Worm (Caenorhabditis elegans) whole organism, L3 larva: ENCODE results near the gene W02H3.1.
A peak's percentile ranks its signal among the peaks of the same experiment; 100 is the strongest.

Experiments used
- R02D3.7 ChIP-seq: fragments of 150-350 bp; optimal IDR thresholded peaks from 2 replicates; lab custom pipeline; 2014; ENCODE audit warnings: missing biosample characterization, missing genetic modification characterization
- ZK546.5 ChIP-seq: sonication (generic microtip); optimal IDR thresholded peaks from 2 replicates; lab custom pipeline; 2017; ENCODE audit warnings: missing biosample characterization, missing genetic modification characterization
- aly-2 ChIP-seq: fragments of 150-350 bp; optimal IDR thresholded peaks from 2 replicates; lab custom pipeline; 2014; ENCODE audit warnings: missing biosample characterization, missing genetic modification characterization
- ama-1 ChIP-seq: fragments of 150-350 bp; optimal IDR thresholded peaks from 2 replicates; lab custom pipeline; 2018
- ceh-16 ChIP-seq: sonication (generic microtip); optimal IDR thresholded peaks from 2 replicates; lab custom pipeline; 2017; ENCODE audit warnings: missing biosample characterization, missing genetic modification characterization
- ceh-28 ChIP-seq: fragments of 150-350 bp; optimal IDR thresholded peaks from 2 replicates; lab custom pipeline; 2014; ENCODE audit warnings: missing biosample characterization, missing genetic modification reagents, missing genetic modification characterization
- ceh-82 ChIP-seq: fragments of 150-350 bp; optimal IDR thresholded peaks from 2 replicates; lab custom pipeline; 2014; ENCODE audit warnings: missing biosample characterization, missing genetic modification characterization
- ceh-9 ChIP-seq: sonication (generic microtip); optimal IDR thresholded peaks from 2 replicates; lab custom pipeline; 2018; ENCODE audit warnings: missing biosample characterization, missing genetic modification characterization
- daf-12 ChIP-seq: fragments of 150-350 bp; optimal IDR thresholded peaks from 2 replicates; lab custom pipeline; 2014; ENCODE audit warnings: missing biosample characterization, missing genetic modification reagents, missing genetic modification characterization
- egl-27 ChIP-seq: sonication (generic microtip); optimal IDR thresholded peaks from 4 replicates; lab custom pipeline; 2017; ENCODE audit warnings: missing biosample characterization, missing genetic modification reagents, missing genetic modification characterization
- egl-5 ChIP-seq: fragments of 150-350 bp; optimal IDR thresholded peaks from 2 replicates; lab custom pipeline; 2017; ENCODE audit warnings: missing biosample characterization, missing genetic modification reagents, missing genetic modification characterization, inconsistent platforms
- elt-1 ChIP-seq: fragments of 150-350 bp; optimal IDR thresholded peaks from 2 replicates; lab custom pipeline; 2014; ENCODE audit warnings: missing biosample characterization, missing genetic modification characterization
- elt-2 ChIP-seq: sonication (generic microtip); optimal IDR thresholded peaks from 2 replicates; lab custom pipeline; 2016; ENCODE audit warnings: missing genetic modification reagents, mild to moderate bottlenecking, missing genetic modification characterization, missing compliant biosample characterization
- elt-3 ChIP-seq, 3 experiments: fragments of 150-350 bp in 1 of 3; sonication (generic microtip) in 2 of 3; optimal IDR thresholded peaks; 2 replicates in 2 of 3; 4 replicates in 1 of 3; lab custom pipeline; 2014 to 2017; ENCODE audit warnings: missing biosample characterization in 3 of 3, missing genetic modification characterization in 3 of 3
- eor-1 ChIP-seq, 2 experiments: fragments of 150-350 bp; optimal IDR thresholded peaks; 2 replicates each; lab custom pipeline; 2014 to 2018; ENCODE audit warnings: missing biosample characterization in 2 of 2, missing genetic modification characterization in 2 of 2
- fkh-10 ChIP-seq: sonication (generic microtip); optimal IDR thresholded peaks from 2 replicates; lab custom pipeline; 2017; ENCODE audit warnings: missing biosample characterization, missing genetic modification reagents, missing genetic modification characterization
- fkh-2 ChIP-seq: fragments of 150-350 bp; optimal IDR thresholded peaks from 2 replicates; lab custom pipeline; 2014; ENCODE audit warnings: missing biosample characterization, missing genetic modification reagents, missing genetic modification characterization
- fos-1 ChIP-seq: fragments of 150-350 bp; optimal IDR thresholded peaks from 2 replicates; lab custom pipeline; 2014; ENCODE audit warnings: missing biosample characterization, missing genetic modification characterization
- hmg-11 ChIP-seq: sonication (generic microtip); optimal IDR thresholded peaks from 2 replicates; lab custom pipeline; 2016; ENCODE audit warnings: missing genetic modification characterization, missing compliant biosample characterization
- jun-1 ChIP-seq: fragments of 150-350 bp; optimal IDR thresholded peaks from 2 replicates; lab custom pipeline; 2014; ENCODE audit warnings: missing biosample characterization, missing genetic modification reagents, missing genetic modification characterization
- lin-15B ChIP-seq: fragments of 150-350 bp; optimal IDR thresholded peaks from 2 replicates; lab custom pipeline; 2014; ENCODE audit warnings: missing biosample characterization, missing genetic modification characterization
- lin-39 ChIP-seq: fragments of 150-350 bp; optimal IDR thresholded peaks from 2 replicates; lab custom pipeline; 2018; ENCODE audit warnings: missing biosample characterization, missing genetic modification reagents, missing genetic modification characterization
- lsy-12 ChIP-seq: sonication (generic microtip); optimal IDR thresholded peaks from 2 replicates; lab custom pipeline; 2016; ENCODE audit warnings: mild to moderate bottlenecking, missing genetic modification characterization, missing compliant biosample characterization
- mdl-1 ChIP-seq: fragments of 150-350 bp; optimal IDR thresholded peaks from 2 replicates; lab custom pipeline; 2014; ENCODE audit warnings: missing biosample characterization, missing genetic modification characterization
- mml-1 ChIP-seq: fragments of 150-350 bp; sonication (generic microtip); optimal IDR thresholded peaks from 3 replicates; lab custom pipeline; 2014; ENCODE audit warnings: missing biosample characterization, missing genetic modification characterization
- nfya-1 ChIP-seq: sonication (generic microtip); optimal IDR thresholded peaks from 2 replicates; lab custom pipeline; 2017; ENCODE audit warnings: missing genetic modification characterization, mild to moderate bottlenecking, missing compliant biosample characterization, antibody characterized with exemption, moderate library complexity; ENCODE audit not compliant: insufficient read depth
- nhr-11 ChIP-seq: fragments of 150-350 bp; optimal IDR thresholded peaks from 2 replicates; lab custom pipeline; 2014; ENCODE audit warnings: missing biosample characterization, missing genetic modification characterization
- nhr-12 ChIP-seq: fragments of 150-350 bp; optimal IDR thresholded peaks from 2 replicates; lab custom pipeline; 2014; ENCODE audit warnings: missing biosample characterization, missing genetic modification characterization
- nhr-23 ChIP-seq: fragments of 150-350 bp; optimal IDR thresholded peaks from 2 replicates; lab custom pipeline; 2014; ENCODE audit warnings: missing biosample characterization, missing genetic modification reagents, missing genetic modification characterization
- nhr-237 ChIP-seq: fragments of 150-350 bp; optimal IDR thresholded peaks from 2 replicates; lab custom pipeline; 2014; ENCODE audit warnings: missing biosample characterization, missing genetic modification characterization
- nhr-25 ChIP-seq: sonication (generic microtip); optimal IDR thresholded peaks from 2 replicates; lab custom pipeline; 2017; ENCODE audit warnings: missing biosample characterization, missing genetic modification characterization
- nhr-28 ChIP-seq: fragments of 150-350 bp; optimal IDR thresholded peaks from 2 replicates; lab custom pipeline; 2014; ENCODE audit warnings: missing biosample characterization, missing genetic modification characterization
- nhr-43 ChIP-seq: sonication (generic microtip); optimal IDR thresholded peaks from 2 replicates; lab custom pipeline; 2016; ENCODE audit warnings: mild to moderate bottlenecking, missing genetic modification characterization, missing compliant biosample characterization; ENCODE audit not compliant: poor library complexity, severe bottlenecking
- nhr-67 ChIP-seq: fragments of 150-350 bp; optimal IDR thresholded peaks from 2 replicates; lab custom pipeline; 2014; ENCODE audit warnings: missing biosample characterization, missing genetic modification characterization
- nhr-76 ChIP-seq: fragments of 150-350 bp; sonication (generic microtip); optimal IDR thresholded peaks from 5 replicates; lab custom pipeline; 2014; ENCODE audit warnings: missing biosample characterization, missing genetic modification characterization
- nhr-77 ChIP-seq: fragments of 150-350 bp; optimal IDR thresholded peaks from 2 replicates; lab custom pipeline; 2014; ENCODE audit warnings: missing biosample characterization, missing genetic modification characterization
- pha-4 ChIP-seq: fragments of 150-350 bp; optimal IDR thresholded peaks from 2 replicates; lab custom pipeline; 2014; ENCODE audit warnings: missing biosample characterization, missing genetic modification reagents, missing genetic modification characterization
- pqm-1 ChIP-seq: fragments of 150-350 bp; optimal IDR thresholded peaks from 2 replicates; lab custom pipeline; 2017; ENCODE audit warnings: missing biosample characterization, missing genetic modification characterization, inconsistent platforms
- sea-2 ChIP-seq: fragments of 150-350 bp; sonication (generic microtip); optimal IDR thresholded peaks from 4 replicates; lab custom pipeline; 2014; ENCODE audit warnings: missing biosample characterization, missing genetic modification reagents, missing genetic modification characterization
- skn-1 ChIP-seq: fragments of 150-350 bp; optimal IDR thresholded peaks from 2 replicates; lab custom pipeline; 2014; ENCODE audit warnings: missing biosample characterization, missing genetic modification characterization
- snpc-4 ChIP-seq: fragments of 150-350 bp; optimal IDR thresholded peaks from 2 replicates; lab custom pipeline; 2014; ENCODE audit warnings: missing biosample characterization, missing genetic modification characterization
- tbx-2 ChIP-seq: sonication (generic microtip); optimal IDR thresholded peaks from 2 replicates; lab custom pipeline; 2016; ENCODE audit warnings: mild to moderate bottlenecking, missing genetic modification characterization, missing compliant biosample characterization
- zag-1 ChIP-seq: fragments of 150-350 bp; optimal IDR thresholded peaks from 2 replicates; lab custom pipeline; 2014; ENCODE audit warnings: missing biosample characterization, missing genetic modification characterization
- ztf-11 ChIP-seq: fragments of 150-350 bp; optimal IDR thresholded peaks from 2 replicates; lab custom pipeline; 2014; ENCODE audit warnings: missing biosample characterization, missing genetic modification characterization
- ztf-4 ChIP-seq: fragments of 150-350 bp; optimal IDR thresholded peaks from 2 replicates; lab custom pipeline; 2014; ENCODE audit warnings: missing biosample characterization, missing genetic modification characterization

W02H3.1 gene

ce11 chrX:11076491-11076890 lies 28.8 kb downstream of the W02H3.1 start, which contains the start of gene W04G3.12:
W04G3.12 (minus strand) TSS chrX:11076801.
- no peak for TF ChIP-seq hmg-11 (tag; lab: Kevin White, UChicago)
- no peak for TF ChIP-seq nhr-43 (tag; lab: Kevin White, UChicago)

- TF ChIP-seq nhr-237 (no peak), lin-39 (no peak), skn-1 (no peak), mml-1 (tag; lab: Kevin White, UChicago) (no peak), fkh-10 (no peak), ZK546.5 (tag; lab: Kevin White, UChicago) (no peak), hmg-11 (tag; lab: Kevin White, UChicago) (no peak), snpc-4 (no peak), mdl-1 (tag; lab: Kevin White, UChicago) (no peak), sea-2 (no peak), nhr-76 (tag; lab: Kevin White, UChicago) (no peak), egl-27 (tag; lab: Kevin White, UChicago) (no peak), egl-5 (no peak), fkh-2 (no peak), zag-1 (no peak), R02D3.7 (no peak), daf-12 (no peak), ceh-82 (no peak), lsy-12 (no peak)
Measured at ce11 chrX:11073358-11073757, 31.9 kb downstream of the W02H3.1 start, which contains the start of gene W04G3.5. W04G3.5 (plus strand) TSS chrX:11073658.

ce11 chrX:11072701-11073100 lies 32.6 kb downstream of the W02H3.1 start:
- TF ChIP-seq nfya-1 (peak; percentile 10), pha-4 (tag; lab: Kevin White, UChicago) (no peak)

ce11 chrX:11068334-11068733 lies 36.9 kb downstream of the W02H3.1 start, which contains the start of gene apt-9:
apt-9 (plus strand) TSS chrX:11068527.
- TF ChIP-seq ztf-11 (tag; lab: Kevin White, UChicago): no peak
- no peak for TF ChIP-seq nhr-43 (tag; lab: Kevin White, UChicago)
- TF ChIP-seq R02D3.7: no peak
- TF ChIP-seq jun-1 (tag; lab: Kevin White, UChicago): no peak
- TF ChIP-seq mdl-1 (tag; lab: Kevin White, UChicago): no peak
- TF ChIP-seq egl-5: peak; percentile 2
- no peak for TF ChIP-seq skn-1
- no peak for TF ChIP-seq ZK546.5 (tag; lab: Kevin White, UChicago)
- no peak for TF ChIP-seq nhr-237
- TF ChIP-seq nhr-23: no peak
- TF ChIP-seq aly-2: no peak
- TF ChIP-seq egl-27 (tag; lab: Kevin White, UChicago): no peak
- TF ChIP-seq fkh-2: no peak
- no peak for TF ChIP-seq nhr-12 (tag; lab: Kevin White, UChicago)
- TF ChIP-seq nhr-76 (tag; lab: Kevin White, UChicago): no peak
- TF ChIP-seq eor-1 (tag; optimal IDR thresholded peaks at IDR 0.05; lab: Kevin White, UChicago): no peak
- no peak for TF ChIP-seq lsy-12
- no peak for TF ChIP-seq elt-1 (tag; lab: Kevin White, UChicago)
- TF ChIP-seq fkh-10: peak; percentile 57
- TF ChIP-seq ztf-4 (tag; lab: Kevin White, UChicago): no peak
- TF ChIP-seq nhr-77 (tag; lab: Kevin White, UChicago): no peak
- no peak for TF ChIP-seq ceh-9 (tag; lab: Kevin White, UChicago)
- TF ChIP-seq nhr-28 (tag; lab: Kevin White, UChicago): no peak
- TF ChIP-seq pqm-1: no peak
- no peak for TF ChIP-seq mml-1 (tag; lab: Kevin White, UChicago)
- TF ChIP-seq hmg-11 (tag; lab: Kevin White, UChicago): peak; percentile 1
- TF ChIP-seq zag-1: no peak
- TF ChIP-seq sea-2: no peak
- TF ChIP-seq nhr-25 (tag; lab: Kevin White, UChicago): no peak
- peak; percentile 9 for TF ChIP-seq snpc-4
- no peak for TF ChIP-seq ama-1 (lab: Kevin White, UChicago)
- TF ChIP-seq ceh-82: no peak
- no peak for TF ChIP-seq nhr-67
- no peak for TF ChIP-seq daf-12
- no peak for TF ChIP-seq ceh-28 (tag; lab: Kevin White, UChicago)
- TF ChIP-seq lin-39: peak; percentile 74
- peak; percentile 62 for TF ChIP-seq nfya-1
- TF ChIP-seq elt-3 (tag; optimal IDR thresholded peaks at IDR 0.05; lab: Kevin White, UChicago): no peak
- TF ChIP-seq tbx-2 (tag; lab: Kevin White, UChicago): no peak
- TF ChIP-seq ceh-16 (tag; lab: Kevin White, UChicago): no peak
- no peak for TF ChIP-seq pha-4 (tag; lab: Kevin White, UChicago)
- no peak for TF ChIP-seq fos-1 (tag; lab: Kevin White, UChicago)
- TF ChIP-seq nhr-11 (tag; lab: Kevin White, UChicago): no peak
- TF ChIP-seq lin-15B (tag; lab: Kevin White, UChicago): no peak
- no peak for TF ChIP-seq elt-2 (tag; lab: Kevin White, UChicago)
